Worm (Caenorhabditis elegans): ENCODE results near the gene cku-80.

ce11 chrIII:4374854-4375253 lies 44.8 kb upstream of the cku-80 start, which contains the start of gene pals-26:
- TF ChIP-seq unc-62 (GFP tag; optimal IDR thresholded peaks at IDR 0.05): no peak
- no peak for TF ChIP-seq lin-32 (GFP tag; optimal IDR thresholded peaks at IDR 0.05)
- no peak for TF ChIP-seq hlh-1 (tag; optimal IDR thresholded peaks at IDR 0.05)
- no peak for TF ChIP-seq ztf-11 (tag; optimal IDR thresholded peaks at IDR 0.05)
- TF ChIP-seq blmp-1 (tag; optimal IDR thresholded peaks at IDR 0.05): no peak
- TF ChIP-seq ces-1 (GFP tag; optimal IDR thresholded peaks at IDR 0.05): no peak
- no peak for TF ChIP-seq pha-4 (tag; optimal IDR thresholded peaks at IDR 0.05)

Measured in whole organism, mixed stage, embryonic.